Worm (Caenorhabditis elegans) whole organism, midembryonic: ENCODE data around the gene bigr-1.

Experiments used
- T22C8.4 ChIP-seq: fragments of 200-800 bp; sonication (Bioruptor generic); IDR thresholded peaks from 2 replicates; pipeline ENCODE4 v1.3.6; 2022; ENCODE audit warnings: missing genetic modification characterization, missing compliant biosample characterization
- cog-1 ChIP-seq: sonication (generic microtip); optimal IDR thresholded peaks from 2 replicates; lab custom pipeline; 2016; ENCODE audit warnings: missing genetic modification characterization, missing compliant biosample characterization
- flt-1 ChIP-seq: fragments of 200-800 bp; sonication (Bioruptor generic); IDR thresholded peaks from 2 replicates; pipeline ENCODE4 v1.3.6; 2022; ENCODE audit warnings: missing genetic modification characterization, missing compliant biosample characterization
- klf-2 ChIP-seq: fragments of 200-800 bp; sonication (Bioruptor generic); conservative IDR thresholded peaks from 2 replicates; pipeline ENCODE4 v1.3.6; 2022; ENCODE audit warnings: missing genetic modification reagents, missing genetic modification characterization, missing compliant biosample characterization
- med-1 ChIP-seq: sonication (generic microtip); optimal IDR thresholded peaks from 2 replicates; lab custom pipeline; 2017; ENCODE audit warnings: missing genetic modification characterization, mild to moderate bottlenecking, missing compliant biosample characterization, antibody characterized with exemption, missing genetic modification reagents; ENCODE audit not compliant: insufficient read depth
- ref-1 ChIP-seq: fragments of 200-800 bp; sonication (Bioruptor generic); conservative IDR thresholded peaks from 2 replicates; pipeline ENCODE4 v1.3.6; 2022; ENCODE audit warnings: missing genetic modification reagents, missing genetic modification characterization, missing compliant biosample characterization
- tab-1 ChIP-seq: fragments of 200-800 bp; sonication (Bioruptor generic); IDR thresholded peaks from 2 replicates; pipeline ENCODE4 v1.3.6; 2022; ENCODE audit warnings: missing genetic modification characterization, missing compliant biosample characterization
- ztf-23 ChIP-seq: fragments of 200-800 bp; sonication (Bioruptor generic); IDR thresholded peaks from 2 replicates; pipeline ENCODE4 v1.3.6; 2022; ENCODE audit warnings: missing genetic modification reagents, missing genetic modification characterization, missing compliant biosample characterization
- ztf-29 ChIP-seq: fragments of 200-800 bp; sonication (Bioruptor generic); IDR thresholded peaks from 2 replicates; pipeline ENCODE4 v1.3.6; 2022; ENCODE audit warnings: missing genetic modification reagents, missing genetic modification characterization, missing compliant biosample characterization

DNA sequence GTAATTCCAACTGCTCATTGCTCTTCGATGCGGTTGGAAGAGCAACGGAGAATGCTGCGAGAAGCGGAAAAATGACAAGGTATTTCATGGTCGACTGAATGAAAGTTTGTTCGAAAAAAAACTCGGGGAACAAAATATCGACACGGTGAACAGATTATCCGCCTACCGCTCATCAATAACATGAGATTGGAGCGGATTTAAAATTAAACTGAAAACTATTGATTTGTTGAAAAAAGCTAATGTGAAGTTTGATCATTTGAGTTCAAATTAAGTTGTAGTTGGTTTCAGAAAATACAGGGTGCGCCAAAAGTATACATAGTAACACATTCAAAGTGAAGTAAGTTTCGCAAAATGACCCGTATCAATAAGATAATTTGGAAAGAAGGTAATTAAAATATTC lies 41.3 kb upstream of the bigr-1 start, which contains the start of gene F40F8.4:
- no peak for TF ChIP-seq flt-1
- TF ChIP-seq tab-1 (GFP tag; lab: Robert Waterston, UW) = no peak
- no peak for TF ChIP-seq T22C8.4 (GFP tag; lab: Robert Waterston, UW)
- no peak for TF ChIP-seq klf-2 (GFP tag; lab: Robert Waterston, UW)
- no peak for TF ChIP-seq cog-1 (tag; lab: Kevin White, UChicago)
- no peak for TF ChIP-seq ztf-23
- no peak for TF ChIP-seq med-1 (GFP tag; lab: Kevin White, UChicago)
- no peak for TF ChIP-seq ref-1 (GFP tag; lab: Robert Waterston, UW)
- no peak for TF ChIP-seq ztf-29 (GFP tag; lab: Robert Waterston, UW)
